Fruit fly (Drosophila melanogaster) whole organism, prepupa: Measurements from ENCODE around the gene CG33710.

Source experiments
- CG10669 ChIP-seq: fragments of 200-800 bp; sonication (Bioruptor generic); optimal IDR thresholded peaks from 3 replicates; lab custom pipeline; 2018; ENCODE audit warnings: missing biosample characterization, mild to moderate bottlenecking, missing genetic modification characterization, moderate library complexity
- CG15336 ChIP-seq: fragments of 200-800 bp; sonication (Bioruptor generic); IDR thresholded peaks from 2 replicates; pipeline ENCODE4 v1.3.6; 2022; ENCODE audit warnings: missing biosample characterization, missing genetic modification characterization
- CG1621 ChIP-seq: fragments of 200-800 bp; sonication (Bioruptor generic); optimal IDR thresholded peaks from 3 replicates; lab custom pipeline; 2018; ENCODE audit warnings: missing biosample characterization, mild to moderate bottlenecking, missing genetic modification characterization
- CG16779 ChIP-seq: fragments of 200-800 bp; sonication (Bioruptor generic); optimal IDR thresholded peaks from 3 replicates; lab custom pipeline; 2017; ENCODE audit warnings: missing biosample characterization, mild to moderate bottlenecking, missing genetic modification characterization
- CG3032 ChIP-seq: fragments of 200-800 bp; optimal IDR thresholded peaks from 2 replicates; lab custom pipeline; 2019; ENCODE audit warnings: missing biosample characterization, mild to moderate bottlenecking, missing genetic modification characterization, moderate library complexity
- CG31627 ChIP-seq: fragments of 200-800 bp; sonication (Bioruptor generic); optimal IDR thresholded peaks from 3 replicates; lab custom pipeline; 2016; ENCODE audit warnings: missing biosample characterization, missing genetic modification characterization
- CG32006 ChIP-seq: fragments of 200-800 bp; sonication (Bioruptor generic); optimal IDR thresholded peaks from 3 replicates; lab custom pipeline; 2017; ENCODE audit warnings: missing biosample characterization, mild to moderate bottlenecking, missing genetic modification characterization
- CG34406 ChIP-seq: fragments of 200-800 bp; sonication (Bioruptor generic); optimal IDR thresholded peaks from 3 replicates; lab custom pipeline; 2016; ENCODE audit warnings: missing biosample characterization, missing genetic modification characterization
- CG3919 ChIP-seq: fragments of 200-800 bp; sonication (Bioruptor generic); optimal IDR thresholded peaks from 3 replicates; lab custom pipeline; 2016; ENCODE audit warnings: missing biosample characterization, missing genetic modification characterization
- CG4318 ChIP-seq: fragments of 200-800 bp; sonication (Bioruptor generic); optimal IDR thresholded peaks from 3 replicates; lab custom pipeline; 2017; ENCODE audit warnings: missing biosample characterization, mild to moderate bottlenecking, missing genetic modification characterization
- CG6163 ChIP-seq: fragments of 200-800 bp; sonication (Bioruptor generic); IDR thresholded peaks from 3 replicates; pipeline ENCODE4 v1.3.6; 2022; ENCODE audit warnings: missing biosample characterization, missing genetic modification characterization
- CG6276 ChIP-seq: fragments of 200-800 bp; sonication (Bioruptor generic); optimal IDR thresholded peaks from 2 replicates; lab custom pipeline; 2017; ENCODE audit warnings: missing biosample characterization, mild to moderate bottlenecking, missing genetic modification characterization
- CG6792 ChIP-seq: fragments of 200-800 bp; sonication (Bioruptor generic); optimal IDR thresholded peaks from 3 replicates; lab custom pipeline; 2016; ENCODE audit warnings: missing biosample characterization, missing genetic modification characterization
- CG6854 ChIP-seq: fragments of 200-800 bp; sonication (Bioruptor generic); optimal IDR thresholded peaks from 2 replicates; lab custom pipeline; 2017; ENCODE audit warnings: missing biosample characterization, mild to moderate bottlenecking, missing genetic modification characterization
- CG7368 ChIP-seq: fragments of 200-800 bp; sonication (Bioruptor generic); optimal IDR thresholded peaks from 3 replicates; lab custom pipeline; 2016; ENCODE audit warnings: missing biosample characterization, missing genetic modification characterization
- CG8632 ChIP-seq: fragments of 200-800 bp; sonication (Bioruptor generic); optimal IDR thresholded peaks from 3 replicates; lab custom pipeline; 2016; ENCODE audit warnings: missing biosample characterization, missing genetic modification characterization
- Eip75B ChIP-seq: fragments of 200-800 bp; sonication (Bioruptor generic); optimal IDR thresholded peaks from 3 replicates; lab custom pipeline; 2016; ENCODE audit warnings: missing biosample characterization, missing genetic modification characterization
- Eip78C ChIP-seq: fragments of 200-800 bp; sonication (Bioruptor generic); peaks from one replicate; lab custom pipeline; 2016; ENCODE audit warnings: missing biosample characterization, missing genetic modification characterization
- Eip93F ChIP-seq: fragments of 200-800 bp; sonication (Bioruptor generic); optimal IDR thresholded peaks from 2 replicates; lab custom pipeline; 2016; ENCODE audit warnings: missing biosample characterization, mild to moderate bottlenecking, missing genetic modification characterization
- Ets96B ChIP-seq: fragments of 200-800 bp; optimal IDR thresholded peaks from 2 replicates; lab custom pipeline; 2019; ENCODE audit warnings: missing biosample characterization, mild to moderate bottlenecking, missing genetic modification characterization, moderate library complexity
- Gug ChIP-seq: fragments of 200-800 bp; sonication (Bioruptor generic); IDR thresholded peaks from 2 replicates; pipeline ENCODE4 v1.3.6; 2022; ENCODE audit warnings: missing biosample characterization, missing genetic modification characterization
- Hr39 ChIP-seq: fragments of 200-800 bp; sonication (Bioruptor generic); optimal IDR thresholded peaks from 2 replicates; lab custom pipeline; 2016; ENCODE audit warnings: missing biosample characterization, missing genetic modification characterization
- Hr4 ChIP-seq: fragments of 200-800 bp; sonication (Bioruptor generic); optimal IDR thresholded peaks from 3 replicates; lab custom pipeline; 2016; ENCODE audit warnings: missing biosample characterization, missing genetic modification characterization
- Lpt ChIP-seq: fragments of 200-800 bp; sonication (Bioruptor generic); optimal IDR thresholded peaks from 3 replicates; lab custom pipeline; 2016; ENCODE audit warnings: missing biosample characterization, missing genetic modification characterization
- Met ChIP-seq: fragments of 200-800 bp; sonication (Bioruptor generic); optimal IDR thresholded peaks from 3 replicates; lab custom pipeline; 2016; ENCODE audit warnings: missing biosample characterization, missing genetic modification characterization
- OdsH ChIP-seq: fragments of 200-800 bp; sonication (Bioruptor generic); optimal IDR thresholded peaks from 3 replicates; lab custom pipeline; 2016; ENCODE audit warnings: missing biosample characterization, missing genetic modification characterization
- Smox ChIP-seq: fragments of 200-800 bp; sonication (Bioruptor generic); optimal IDR thresholded peaks from 3 replicates; lab custom pipeline; 2016; ENCODE audit warnings: missing biosample characterization, missing genetic modification characterization
- Sox15 ChIP-seq: fragments of 200-800 bp; sonication (Bioruptor generic); optimal IDR thresholded peaks from 3 replicates; lab custom pipeline; 2016; ENCODE audit warnings: missing biosample characterization, missing genetic modification characterization
- achi ChIP-seq: fragments of 200-800 bp; sonication (Bioruptor generic); optimal IDR thresholded peaks from 3 replicates; lab custom pipeline; 2016; ENCODE audit warnings: missing biosample characterization, missing genetic modification characterization
- acj6 ChIP-seq: fragments of 200-800 bp; sonication (Bioruptor generic); optimal IDR thresholded peaks from 3 replicates; lab custom pipeline; 2016; ENCODE audit warnings: missing biosample characterization, missing genetic modification characterization
- cyc ChIP-seq: fragments of 200-800 bp; sonication (Bioruptor generic); optimal IDR thresholded peaks from 3 replicates; lab custom pipeline; 2016; ENCODE audit warnings: missing biosample characterization, missing genetic modification characterization
- dac ChIP-seq: fragments of 200-800 bp; sonication (Bioruptor generic); optimal IDR thresholded peaks from 2 replicates; lab custom pipeline; 2017; ENCODE audit warnings: missing biosample characterization, mild to moderate bottlenecking, missing genetic modification characterization
- dsx ChIP-seq: fragments of 200-800 bp; optimal IDR thresholded peaks from 3 replicates; lab custom pipeline; 2019; ENCODE audit warnings: missing biosample characterization, mild to moderate bottlenecking, missing genetic modification characterization, moderate library complexity; ENCODE audit not compliant: poor library complexity, severe bottlenecking
- eg ChIP-seq: fragments of 200-800 bp; sonication (Bioruptor generic); IDR thresholded peaks from 3 replicates; pipeline ENCODE4 v1.3.6; 2022; ENCODE audit warnings: missing biosample characterization, missing genetic modification characterization
- fd59A ChIP-seq: fragments of 200-800 bp; sonication (Bioruptor generic); optimal IDR thresholded peaks from 2 replicates; lab custom pipeline; 2017; ENCODE audit warnings: missing biosample characterization, mild to moderate bottlenecking, missing genetic modification characterization, missing genetic modification reagents
- fd85E ChIP-seq: fragments of 200-800 bp; sonication (Bioruptor generic); optimal IDR thresholded peaks from 3 replicates; lab custom pipeline; 2016; ENCODE audit warnings: missing biosample characterization, missing genetic modification characterization
- fkh ChIP-seq: fragments of 200-800 bp; sonication (Bioruptor generic); optimal IDR thresholded peaks from 3 replicates; lab custom pipeline; 2017; ENCODE audit warnings: missing biosample characterization, mild to moderate bottlenecking, missing genetic modification characterization, moderate library complexity
- lz ChIP-seq: fragments of 200-800 bp; sonication (Bioruptor generic); optimal IDR thresholded peaks from 3 replicates; lab custom pipeline; 2016; ENCODE audit warnings: missing biosample characterization, missing genetic modification characterization
- pdm3 ChIP-seq: fragments of 200-800 bp; sonication (Bioruptor generic); optimal IDR thresholded peaks from 3 replicates; lab custom pipeline; 2016; ENCODE audit warnings: missing biosample characterization, missing genetic modification characterization
- salr ChIP-seq, 2 experiments: fragments of 200-800 bp; sonication (Bioruptor generic); optimal IDR thresholded peaks; 3 replicates each; lab custom pipeline; 2016 to 2018; ENCODE audit warnings: missing biosample characterization in 2 of 2, missing genetic modification characterization in 2 of 2, mild to moderate bottlenecking in 1 of 2
- spab ChIP-seq: fragments of 200-800 bp; sonication (Bioruptor generic); optimal IDR thresholded peaks from 2 replicates; lab custom pipeline; 2017; ENCODE audit warnings: missing biosample characterization, mild to moderate bottlenecking, missing genetic modification characterization, missing genetic modification reagents
- ss ChIP-seq, 2 experiments: fragments of 200-800 bp; sonication (Bioruptor generic); optimal IDR thresholded peaks; 2 replicates in 1 of 2; 3 replicates in 1 of 2; lab custom pipeline; 2017 to 2018; ENCODE audit warnings: mild to moderate bottlenecking in 2 of 2, missing biosample characterization in 2 of 2, missing genetic modification characterization in 2 of 2, moderate library complexity in 1 of 2
- svp ChIP-seq: fragments of 200-800 bp; sonication (Bioruptor generic); peaks from one replicate; lab custom pipeline; 2016; ENCODE audit warnings: missing biosample characterization, missing genetic modification characterization
- topi ChIP-seq: fragments of 200-800 bp; sonication (Bioruptor generic); optimal IDR thresholded peaks from 3 replicates; lab custom pipeline; 2016; ENCODE audit warnings: missing biosample characterization, missing genetic modification characterization
- vri ChIP-seq: fragments of 200-800 bp; sonication (Bioruptor generic); optimal IDR thresholded peaks from 3 replicates; lab custom pipeline; 2016; ENCODE audit warnings: missing biosample characterization, mild to moderate bottlenecking, missing genetic modification characterization

Gene CG33710

DNA sequence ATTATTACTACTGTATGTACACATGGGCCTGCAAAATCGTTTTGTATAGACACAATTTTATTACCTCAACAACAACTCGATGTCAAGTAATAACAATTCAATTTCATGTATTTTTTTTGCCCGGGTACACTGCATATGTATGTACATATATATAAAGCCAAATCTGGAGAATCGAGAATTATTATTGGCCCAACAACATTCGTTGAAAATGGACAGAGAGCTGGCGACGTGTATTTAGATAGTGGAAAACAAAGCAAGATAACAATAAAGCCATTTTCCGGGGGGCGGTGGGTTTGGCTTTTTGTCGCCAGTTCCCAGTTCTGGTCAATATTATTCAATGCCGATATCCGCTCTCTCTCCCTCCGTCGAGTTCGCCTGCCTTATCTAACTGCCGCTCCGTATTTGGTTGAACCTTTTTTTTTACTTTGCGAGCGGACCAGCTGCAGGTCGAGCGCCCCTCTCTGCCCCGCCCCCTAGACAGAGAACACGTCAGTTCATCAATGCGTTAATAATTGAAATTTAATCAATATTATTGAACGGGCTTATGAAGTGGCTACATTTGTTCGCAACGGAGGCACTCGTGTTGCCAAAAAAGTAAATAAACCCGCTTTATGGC lies 22.8 kb downstream of the CG33710 start:
- TF ChIP-seq lz (GFP tag; lab: Kevin White, UChicago), result no peak
- TF ChIP-seq vri (GFP tag; lab: Kevin White, UChicago), result peak; percentile 100
- TF ChIP-seq fd85E (GFP tag; lab: Kevin White, UChicago), result no peak
- TF ChIP-seq achi, result no peak
- TF ChIP-seq svp (GFP tag; lab: Kevin White, UChicago), result peak; percentile 81
- no peak for TF ChIP-seq CG16779 (tag; lab: Kevin White, UChicago)
- TF ChIP-seq acj6 (GFP tag; lab: Kevin White, UChicago), result no peak
- TF ChIP-seq Eip78C, result peak; percentile 65
- TF ChIP-seq CG6792 (GFP tag; lab: Kevin White, UChicago), result no peak
- TF ChIP-seq CG3919 (GFP tag; lab: Kevin White, UChicago), result no peak
- no peak for TF ChIP-seq CG4318 (GFP tag; lab: Kevin White, UChicago)
- TF ChIP-seq CG34406 (GFP tag; lab: Kevin White, UChicago), result no peak
- no peak for TF ChIP-seq cyc
- no peak for TF ChIP-seq salr (GFP tag; optimal IDR thresholded peaks at IDR 0.05; lab: Kevin White, UChicago)
- no peak for TF ChIP-seq CG6276
- TF ChIP-seq Sox15 (GFP tag; lab: Kevin White, UChicago), result no peak
- 0 out of 3 replicates have a peak, but pooled peaks have one; percentile 39 for TF ChIP-seq CG6163 (GFP tag; lab: Robert Waterston, UW)
- TF ChIP-seq Ets96B (tag; lab: Kevin White, UChicago), result no peak
- no peak for TF ChIP-seq Met (GFP tag; lab: Kevin White, UChicago)
- TF ChIP-seq fkh (GFP tag; lab: Kevin White, UChicago), result peak; percentile 37

dm6 chr3L:19929051-19929718 lies 23.4 kb downstream of the CG33710 start:
- TF ChIP-seq Lpt (peak; percentile 33), Sox15 (GFP tag; lab: Kevin White, UChicago) (no peak), topi (GFP tag; lab: Kevin White, UChicago) (peak; percentile 35), CG3919 (GFP tag; lab: Kevin White, UChicago) (peak; percentile 20), achi (no peak), CG7368 (GFP tag; lab: Kevin White, UChicago) (peak; percentile 17), CG16779 (tag; lab: Kevin White, UChicago) (peak; percentile 32), CG15336 (0 out of 2 replicates have a peak, but pooled peaks have one; percentile 10), dac (GFP tag; lab: Kevin White, UChicago) (no peak), CG34406 (GFP tag; lab: Kevin White, UChicago) (peak; percentile 32), CG31627 (peak; percentile 30), CG1621 (tag; lab: Kevin White, UChicago) (no peak), pdm3 (GFP tag; lab: Kevin White, UChicago) (peak; percentile 45), CG8632 (no peak), Hr39 (GFP tag; lab: Kevin White, UChicago) (peak; percentile 35), Smox (GFP tag; lab: Kevin White, UChicago) (peak; percentile 48), svp (GFP tag; lab: Kevin White, UChicago) (peak; percentile 38), fd85E (GFP tag; lab: Kevin White, UChicago) (no peak), cyc (peak; percentile 5), fkh (GFP tag; lab: Kevin White, UChicago) (no peak), CG4318 (GFP tag; lab: Kevin White, UChicago) (no peak), spab (GFP tag; lab: Kevin White, UChicago) (no peak), CG32006 (GFP tag; lab: Kevin White, UChicago) (peak; percentile 16), CG6854 (GFP tag; lab: Kevin White, UChicago) (peak; percentile 30), fd59A (GFP tag; lab: Kevin White, UChicago) (no peak), CG10669 (peak; percentile 11), eg (GFP tag; lab: Robert Waterston, UW) (no peak; the same call in 2 of the 3 replicates), ss (GFP tag; optimal IDR thresholded peaks at IDR 0.05; lab: Kevin White, UChicago) (peak; percentile 45 to 55), Gug (no peak), Eip75B (GFP tag; lab: Kevin White, UChicago) (peak; percentile 9), dsx (peak; percentile 82), CG3032 (tag; lab: Kevin White, UChicago) (no peak), Hr4 (GFP tag; lab: Kevin White, UChicago) (peak; percentile 60), acj6 (GFP tag; lab: Kevin White, UChicago) (peak; percentile 8), CG6163 (GFP tag; lab: Robert Waterston, UW) (peak; percentile 73; the same call in 2 of the 3 replicates), OdsH (GFP tag; lab: Kevin White, UChicago) (peak; percentile 36), Eip93F (GFP tag; lab: Kevin White, UChicago) (no peak), CG6276 (no peak), lz (GFP tag; lab: Kevin White, UChicago) (peak; percentile 34)
